Worm (Caenorhabditis elegans): ENCODE measurements around the gene pnk-4.

DNA sequence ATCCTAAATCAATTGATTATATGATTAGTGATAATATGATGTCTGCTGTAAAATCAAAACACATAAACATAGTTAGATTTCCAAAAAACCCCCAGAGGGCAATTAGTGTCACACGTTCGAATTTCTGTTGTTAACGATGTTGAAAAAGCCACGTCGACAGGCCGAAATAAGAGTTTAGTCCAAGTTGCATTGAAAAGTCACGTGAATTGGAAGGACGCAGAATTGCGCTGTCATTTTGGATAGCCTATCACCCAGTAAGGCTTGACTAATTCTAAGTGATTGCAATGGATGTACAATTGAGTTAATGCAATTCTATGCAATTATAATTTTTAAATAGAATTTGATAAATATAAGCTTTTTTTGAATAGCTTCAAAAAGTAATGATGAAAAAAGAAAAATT lies 47.9 kb downstream of the pnk-4 start:
- no peak for TF ChIP-seq spr-1 (tag; optimal IDR thresholded peaks at IDR 0.05)
- TF ChIP-seq nhr-48 (tag; optimal IDR thresholded peaks at IDR 0.05) = no peak
- no peak for TF ChIP-seq lin-13 (GFP tag; optimal IDR thresholded peaks at IDR 0.05)
- TF ChIP-seq zag-1 (tag; optimal IDR thresholded peaks at IDR 0.05) = no peak
